Worm (Caenorhabditis elegans) whole organism, L4/young adult: ENCODE data around the gene Y105C5A.13.
"Not testable (repeated sequence)": the region's sequence is repeated elsewhere in the genome, so short reads cannot be mapped to it uniquely, and the experiment has no call there.

Experiments
- W03F9.2 ChIP-seq: fragments of 150-350 bp; optimal IDR thresholded peaks from 2 replicates; lab custom pipeline; 2014; ENCODE audit warnings: missing biosample characterization, missing genetic modification characterization
- him-1 ChIP-seq: sonication (generic microtip); optimal IDR thresholded peaks from 2 replicates; lab custom pipeline; 2016; ENCODE audit warnings: missing genotype, missing genetic modification reagents, missing genetic modification characterization, missing compliant biosample characterization

DNA sequence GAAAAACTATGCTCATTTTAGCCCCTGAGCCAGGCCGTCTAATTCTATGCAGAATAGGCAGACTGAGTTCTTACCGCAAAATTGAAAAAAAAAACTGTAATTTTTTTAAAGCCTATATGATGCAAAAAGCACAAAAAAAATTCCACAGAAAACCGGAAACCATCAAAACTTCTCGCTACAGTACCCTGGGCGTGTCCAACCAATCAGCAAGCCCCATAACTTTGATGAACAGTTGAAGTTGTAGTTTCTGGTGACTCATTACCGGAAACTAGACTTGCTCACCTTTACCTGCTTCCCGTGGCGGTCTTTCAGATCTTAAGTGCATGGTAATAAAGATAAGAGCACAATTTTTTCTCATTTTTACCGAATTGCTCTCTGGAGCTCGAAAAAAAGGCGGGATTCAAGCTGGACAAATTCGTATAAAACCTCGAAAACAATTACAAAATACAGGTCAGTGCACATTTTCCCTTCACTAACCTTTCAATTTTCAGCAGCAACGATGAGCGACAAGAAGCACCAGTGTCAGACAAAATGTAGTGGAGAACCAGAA, 6.7 kb upstream of the Y105C5A.13 start, which contains the start of gene Y105C5A.1274:
- not testable (repeated sequence) for TF ChIP-seq W03F9.2; him-1 (tag; lab: Kevin White, UChicago)
